Fruit fly (Drosophila melanogaster) whole organism, embryonic: ENCODE data around the gene Klp10A.

Experiments used
- CG11247 ChIP-seq: fragments of 200-800 bp; sonication (Bioruptor generic); IDR thresholded peaks from 2 replicates; pipeline ENCODE4 v1.3.6; 2022; ENCODE audit warnings: missing biosample characterization, missing genetic modification characterization
- CG12071 ChIP-seq: fragments of 200-800 bp; sonication (Bioruptor generic); optimal IDR thresholded peaks from 3 replicates; lab custom pipeline; 2018; ENCODE audit warnings: missing biosample characterization, mild to moderate bottlenecking, missing genetic modification characterization
- CG13424 ChIP-seq: fragments of 200-800 bp; sonication (Bioruptor generic); optimal IDR thresholded peaks from 2 replicates; lab custom pipeline; 2019; ENCODE audit warnings: missing biosample characterization, mild to moderate bottlenecking, missing genetic modification characterization, moderate library complexity
- CG1647 ChIP-seq: fragments of 200-800 bp; sonication (Bioruptor generic); optimal IDR thresholded peaks from 3 replicates; lab custom pipeline; 2016; ENCODE audit warnings: missing biosample characterization, missing genetic modification characterization
- CG16779 ChIP-seq: fragments of 200-800 bp; sonication (Bioruptor generic); IDR thresholded peaks from 2 replicates; pipeline ENCODE4 v1.3.6; 2022; ENCODE audit warnings: missing biosample characterization, missing genetic modification characterization
- CG18764 ChIP-seq: fragments of 200-800 bp; sonication (Bioruptor generic); optimal IDR thresholded peaks from 3 replicates; lab custom pipeline; 2016; ENCODE audit warnings: missing biosample characterization, missing genetic modification characterization
- CG2116 ChIP-seq: fragments of 200-800 bp; sonication (Bioruptor generic); optimal IDR thresholded peaks from 3 replicates; lab custom pipeline; 2018; ENCODE audit warnings: missing biosample characterization, mild to moderate bottlenecking, missing genetic modification characterization
- CG3163 ChIP-seq: fragments of 200-800 bp; sonication (Bioruptor generic); optimal IDR thresholded peaks from 3 replicates; lab custom pipeline; 2016; ENCODE audit warnings: missing biosample characterization, missing genetic modification characterization
- CG32532 ChIP-seq: fragments of 200-800 bp; sonication (Bioruptor generic); IDR thresholded peaks from 2 replicates; pipeline ENCODE4 v1.3.6; 2022; ENCODE audit warnings: missing biosample characterization, missing genetic modification characterization
- CG5245 ChIP-seq: fragments of 200-800 bp; sonication (Bioruptor generic); optimal IDR thresholded peaks from 3 replicates; lab custom pipeline; 2016; ENCODE audit warnings: missing biosample characterization, missing genetic modification characterization
- CG6175 ChIP-seq: fragments of 200-800 bp; sonication (Bioruptor generic); IDR thresholded peaks from 3 replicates; pipeline ENCODE4 v1.3.6; 2022; ENCODE audit warnings: missing biosample characterization, missing genetic modification characterization
- CG6272 ChIP-seq: fragments of 200-800 bp; sonication (Bioruptor generic); IDR thresholded peaks from 2 replicates; pipeline ENCODE4 v1.3.6; 2022; ENCODE audit warnings: missing biosample characterization, missing genetic modification characterization
- CG6683 ChIP-seq: fragments of 200-800 bp; sonication (Bioruptor generic); optimal IDR thresholded peaks from 2 replicates; lab custom pipeline; 2017; ENCODE audit warnings: missing biosample characterization, mild to moderate bottlenecking, missing genetic modification characterization, missing genetic modification reagents
- CG9876 ChIP-seq: fragments of 200-800 bp; sonication (Bioruptor generic); optimal IDR thresholded peaks from 2 replicates; lab custom pipeline; 2016; ENCODE audit warnings: missing biosample characterization, missing genetic modification characterization
- CG9932 ChIP-seq: fragments of 200-800 bp; sonication (Bioruptor generic); IDR thresholded peaks from 2 replicates; pipeline ENCODE4 v1.3.6; 2022; ENCODE audit warnings: missing biosample characterization, missing genetic modification characterization
- CkIIα-i1 ChIP-seq: fragments of 200-800 bp; sonication (Bioruptor generic); IDR thresholded peaks from 2 replicates; pipeline ENCODE4 v1.3.6; 2022; ENCODE audit warnings: missing biosample characterization, missing genetic modification characterization
- D ChIP-seq, 2 experiments: fragments of 200-800 bp in 1 of 2; fragments of >200 bp in 1 of 2; sonication (Bioruptor generic) in 1 of 2; optimal IDR thresholded peaks; 2 replicates in 1 of 2; 3 replicates in 1 of 2; lab custom pipeline; 2017; ENCODE audit warnings: mild to moderate bottlenecking in 1 of 2, missing biosample characterization in 1 of 2, missing genetic modification characterization in 1 of 2, missing genetic modification reagents in 1 of 2
- D19A ChIP-seq: fragments of 200-800 bp; optimal IDR thresholded peaks from 3 replicates; lab custom pipeline; 2019; ENCODE audit warnings: missing biosample characterization, mild to moderate bottlenecking, missing genetic modification characterization, moderate library complexity
- Dad ChIP-seq: fragments of 200-800 bp; sonication (Bioruptor generic); optimal IDR thresholded peaks from 3 replicates; lab custom pipeline; 2016; ENCODE audit warnings: missing biosample characterization, missing genetic modification characterization
- Dip2 ChIP-seq: fragments of 200-800 bp; sonication (Bioruptor generic); IDR thresholded peaks from 2 replicates; pipeline ENCODE4 v1.3.6; 2022; ENCODE audit warnings: missing biosample characterization, missing genetic modification characterization
- E2f2 ChIP-seq: fragments of 200-800 bp; sonication (Bioruptor generic); IDR thresholded peaks from 2 replicates; pipeline ENCODE4 v1.3.6; 2022; ENCODE audit warnings: missing biosample characterization, missing genetic modification characterization
- Ets65A ChIP-seq: fragments of 200-800 bp; sonication (Bioruptor generic); peaks from one replicate; lab custom pipeline; 2016; ENCODE audit warnings: missing biosample characterization, missing genetic modification characterization
- Gsc ChIP-seq: fragments of 200-800 bp; sonication (Bioruptor generic); IDR thresholded peaks from 2 replicates; pipeline ENCODE4 v1.3.6; 2022; ENCODE audit warnings: missing biosample characterization, missing genetic modification characterization
- Hr78 ChIP-seq, 2 experiments: fragments of 200-800 bp in 1 of 2; fragments of >200 bp in 1 of 2; sonication (Bioruptor generic) in 1 of 2; optimal IDR thresholded peaks; 2 replicates each; lab custom pipeline; 2017 to 2019; ENCODE audit warnings: missing biosample characterization in 2 of 2, missing genetic modification characterization in 2 of 2, mild to moderate bottlenecking in 1 of 2, moderate library complexity in 1 of 2
- Lhr ChIP-seq: fragments of 200-800 bp; sonication (Bioruptor generic); optimal IDR thresholded peaks from 3 replicates; lab custom pipeline; 2017; ENCODE audit warnings: mild to moderate bottlenecking, missing biosample characterization, missing genetic modification reagents, missing genetic modification characterization
- Myb ChIP-seq: fragments of 200-800 bp; sonication (Bioruptor generic); optimal IDR thresholded peaks from 2 replicates; lab custom pipeline; 2016; ENCODE audit warnings: missing biosample characterization, missing genetic modification characterization
- Sox100B ChIP-seq: fragments of 200-800 bp; sonication (Bioruptor generic); optimal IDR thresholded peaks from 3 replicates; lab custom pipeline; 2018; ENCODE audit warnings: missing biosample characterization, mild to moderate bottlenecking, missing genetic modification characterization
- Trl ChIP-seq, 3 experiments: fragments of >200 bp in 2 of 3; fragments of 200-800 bp in 1 of 3; sonication (Bioruptor generic) in 1 of 3; optimal IDR thresholded peaks; 2 replicates in 1 of 3; 3 replicates in 2 of 3; lab custom pipeline; 2016 to 2017; ENCODE audit warnings: missing biosample characterization in 1 of 3, missing genetic modification characterization in 1 of 3
- Xrp1 ChIP-seq: fragments of 200-800 bp; sonication (Bioruptor generic); IDR thresholded peaks from 2 replicates; pipeline ENCODE4 v1.3.6; 2022; ENCODE audit warnings: missing biosample characterization, missing genetic modification characterization
- amos ChIP-seq: fragments of 200-800 bp; sonication (Bioruptor generic); IDR thresholded peaks from 2 replicates; pipeline ENCODE4 v1.3.6; 2022; ENCODE audit warnings: missing biosample characterization, missing genetic modification characterization; ENCODE audit not compliant: partially characterized antibody
- crp ChIP-seq, 2 experiments: fragments of 200-800 bp; sonication (Bioruptor generic); optimal IDR thresholded peaks; 2 replicates in 1 of 2; 3 replicates in 1 of 2; lab custom pipeline; 2017; ENCODE audit warnings: missing biosample characterization in 2 of 2, missing genetic modification characterization in 2 of 2, mild to moderate bottlenecking in 1 of 2, moderate library complexity in 1 of 2
- dan ChIP-seq: fragments of 200-800 bp; sonication (Bioruptor generic); IDR thresholded peaks from 2 replicates; pipeline ENCODE4 v1.3.6; 2022; ENCODE audit warnings: missing biosample characterization, missing genetic modification characterization
- esg ChIP-seq: fragments of 200-800 bp; sonication (Bioruptor generic); conservative IDR thresholded peaks from 2 replicates; pipeline ENCODE4 v1.3.6; 2022; ENCODE audit warnings: missing biosample characterization, missing genetic modification characterization
- eve ChIP-seq, 2 experiments: fragments of >200 bp; optimal IDR thresholded peaks; 2 replicates each; lab custom pipeline; 2017; ENCODE audit warnings: missing biosample characterization in 2 of 2, missing genetic modification characterization in 2 of 2
- fd96Cb ChIP-seq: fragments of 200-800 bp; sonication (Bioruptor generic); optimal IDR thresholded peaks from 2 replicates; lab custom pipeline; 2018; ENCODE audit warnings: missing biosample characterization, mild to moderate bottlenecking, missing genetic modification characterization, moderate library complexity
- grau ChIP-seq: fragments of 200-800 bp; optimal IDR thresholded peaks from 3 replicates; lab custom pipeline; 2019; ENCODE audit warnings: missing biosample characterization, mild to moderate bottlenecking, missing genetic modification characterization, moderate library complexity
- gro ChIP-seq: fragments of 200-800 bp; sonication (Bioruptor generic); optimal IDR thresholded peaks from 2 replicates; lab custom pipeline; 2016; ENCODE audit warnings: missing biosample characterization, missing genetic modification characterization
- ham ChIP-seq: fragments of 200-800 bp; sonication (Bioruptor generic); IDR thresholded peaks from 2 replicates; pipeline ENCODE4 v1.3.6; 2022; ENCODE audit warnings: missing biosample characterization, missing genetic modification characterization
- hbn ChIP-seq: fragments of 200-800 bp; sonication (Bioruptor generic); IDR thresholded peaks from 2 replicates; pipeline ENCODE4 v1.3.6; 2022; ENCODE audit warnings: missing biosample characterization, missing genetic modification characterization; ENCODE audit not compliant: partially characterized antibody
- jigr1 ChIP-seq: fragments of 200-800 bp; sonication (Bioruptor generic); IDR thresholded peaks from 3 replicates; pipeline ENCODE4 v1.3.6; 2022; ENCODE audit warnings: missing biosample characterization, missing genetic modification characterization
- jing ChIP-seq: fragments of 200-800 bp; sonication (Bioruptor generic); optimal IDR thresholded peaks from 2 replicates; lab custom pipeline; 2018; ENCODE audit warnings: missing biosample characterization, mild to moderate bottlenecking, missing genetic modification characterization
- luna ChIP-seq: fragments of 200-800 bp; sonication (Bioruptor generic); optimal IDR thresholded peaks from 2 replicates; lab custom pipeline; 2016; ENCODE audit warnings: missing biosample characterization, missing genetic modification characterization
- nau ChIP-seq: fragments of 200-800 bp; sonication (Bioruptor generic); optimal IDR thresholded peaks from 3 replicates; lab custom pipeline; 2017; ENCODE audit warnings: missing biosample characterization, mild to moderate bottlenecking, missing genetic modification characterization, missing genetic modification reagents
- nerfin-2 ChIP-seq: fragments of 200-800 bp; sonication (Bioruptor generic); IDR thresholded peaks from 2 replicates; pipeline ENCODE4 v1.3.6; 2022; ENCODE audit warnings: missing biosample characterization, missing genetic modification characterization; ENCODE audit not compliant: partially characterized antibody
- pho ChIP-seq: fragments of 200-800 bp; sonication (Bioruptor generic); optimal IDR thresholded peaks from 2 replicates; lab custom pipeline; 2016; ENCODE audit warnings: missing biosample characterization, missing genetic modification characterization
- sd ChIP-seq: fragments of 200-800 bp; sonication (Bioruptor generic); optimal IDR thresholded peaks from 3 replicates; lab custom pipeline; 2018; ENCODE audit warnings: missing biosample characterization, mild to moderate bottlenecking, missing genetic modification characterization, moderate library complexity
- trem ChIP-seq: fragments of 200-800 bp; optimal IDR thresholded peaks from 3 replicates; lab custom pipeline; 2019; ENCODE audit warnings: missing biosample characterization, mild to moderate bottlenecking, missing genetic modification characterization, moderate library complexity
- twi ChIP-seq: fragments of 200-800 bp; optimal IDR thresholded peaks from 2 replicates; lab custom pipeline; 2019; ENCODE audit warnings: missing biosample characterization, mild to moderate bottlenecking, missing genetic modification characterization, moderate library complexity
- unc-4 ChIP-seq: fragments of 200-800 bp; sonication (Bioruptor generic); IDR thresholded peaks from 2 replicates; pipeline ENCODE4 v1.3.6; 2022; ENCODE audit warnings: missing biosample characterization, missing genetic modification characterization; ENCODE audit not compliant: partially characterized antibody

Gene Klp10A

DNA sequence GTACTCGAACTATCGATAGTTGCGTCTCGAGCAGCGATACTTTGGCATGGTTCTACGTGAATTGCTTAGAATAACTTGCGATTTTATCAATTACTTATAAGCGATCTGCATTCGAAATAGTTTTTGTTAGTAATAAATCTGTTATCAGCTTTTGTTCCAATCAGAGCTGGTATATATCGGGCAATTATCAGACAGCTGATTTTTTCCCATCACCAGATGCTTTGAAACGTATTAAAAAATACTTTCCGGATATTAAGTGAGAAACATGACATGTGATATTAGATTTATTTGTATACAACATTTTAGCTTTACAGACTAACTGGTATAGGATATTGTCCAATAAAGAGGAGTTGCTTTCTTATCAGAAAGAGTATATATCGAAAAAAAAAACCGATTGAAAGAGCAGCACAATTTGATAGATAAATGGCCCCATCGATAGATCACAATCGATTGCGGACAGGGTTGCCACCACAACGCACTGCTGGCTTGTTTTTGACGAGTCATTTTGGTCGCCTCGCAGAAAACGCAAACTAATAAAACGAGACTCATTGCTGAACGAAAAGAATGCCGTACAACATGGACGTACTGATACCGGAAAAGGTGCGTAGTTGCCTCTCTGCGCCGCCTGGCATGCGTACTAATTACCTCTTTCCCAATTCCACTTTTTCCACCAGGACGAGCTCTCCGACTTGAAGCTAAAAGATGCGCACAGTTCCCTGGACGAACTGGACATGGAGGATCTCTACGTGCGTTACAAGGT is 12.0 kb downstream of the Klp10A start, which contains the start of gene Rpt3 (continued):
- no peak for TF ChIP-seq CG1647 (GFP tag; lab: Kevin White, UChicago)
- TF ChIP-seq Sox100B (GFP tag; lab: Kevin White, UChicago), result no peak
- no peak for TF ChIP-seq Dad (GFP tag; lab: Kevin White, UChicago)
- TF ChIP-seq ham (GFP tag; lab: Robert Waterston, UW), result no peak
- no peak for TF ChIP-seq luna
- TF ChIP-seq Lhr (GFP tag; lab: Kevin White, UChicago), result no peak
- 0 out of 2 replicates have a peak, but pooled peaks have one; percentile 6 for TF ChIP-seq E2f2
- no peak for TF ChIP-seq grau (tag; lab: Kevin White, UChicago)
- TF ChIP-seq CG6683 (GFP tag; lab: Kevin White, UChicago), result no peak
- peak; percentile 67 for TF ChIP-seq CG2116 (GFP tag; lab: Kevin White, UChicago)
- no peak for TF ChIP-seq dan (GFP tag; lab: Robert Waterston, UW)
- no peak for TF ChIP-seq jigr1 (GFP tag; lab: Robert Waterston, UW)
- no peak for TF ChIP-seq CG6175 (GFP tag; lab: Robert Waterston, UW)
- TF ChIP-seq hbn (GFP tag; lab: Robert Waterston, UW), result peak; percentile 63
- TF ChIP-seq amos (GFP tag; lab: Robert Waterston, UW), result peak; percentile 73
- TF ChIP-seq CG11247 (GFP tag; lab: Robert Waterston, UW), result no peak
- no peak for TF ChIP-seq fd96Cb (tag; lab: Kevin White, UChicago)
- TF ChIP-seq nerfin-2 (GFP tag; lab: Robert Waterston, UW), result peak; percentile 47; the same call in 1 of the 2 replicates
- no peak for TF ChIP-seq CG13424
- no peak for TF ChIP-seq D (optimal IDR thresholded peaks at IDR 0.05; lab: Kevin White, UChicago)
- no peak for TF ChIP-seq D (GFP tag; optimal IDR thresholded peaks at IDR 0.05; lab: Kevin White, UChicago)
- peak; percentile 40 for TF ChIP-seq Ets65A (GFP tag; lab: Kevin White, UChicago)
- no peak for TF ChIP-seq D19A
- TF ChIP-seq nau (GFP tag; lab: Kevin White, UChicago), result no peak
- TF ChIP-seq pho, result peak; percentile 26
- no peak for TF ChIP-seq twi (tag; lab: Kevin White, UChicago)
- no peak for TF ChIP-seq CG12071 (GFP tag; lab: Kevin White, UChicago)
- no peak for TF ChIP-seq esg (GFP tag; lab: Robert Waterston, UW)
- no peak for TF ChIP-seq eve (GFP tag; optimal IDR thresholded peaks at IDR 0.05; lab: Kevin White, UChicago)
- no peak for TF ChIP-seq CkIIα-i1
- peak; percentile 37 for TF ChIP-seq Myb (GFP tag; lab: Kevin White, UChicago)
- TF ChIP-seq gro (GFP tag; lab: Kevin White, UChicago), result no peak
- no peak for TF ChIP-seq CG9876 (GFP tag; lab: Kevin White, UChicago)
- TF ChIP-seq jing, result no peak
- TF ChIP-seq Gsc (GFP tag; lab: Robert Waterston, UW), result no peak
- TF ChIP-seq CG16779, result no peak
- TF ChIP-seq CG6272 (GFP tag; lab: Robert Waterston, UW), result no peak
- TF ChIP-seq sd (tag; lab: Kevin White, UChicago), result no peak
- 0 out of 2 replicates have a peak, but pooled peaks have one; percentile 18 for TF ChIP-seq CG9932 (GFP tag; lab: Robert Waterston, UW)
- no peak for TF ChIP-seq CG5245 (GFP tag; lab: Kevin White, UChicago)
- peak; percentile 30 for TF ChIP-seq trem (tag; lab: Kevin White, UChicago)
- TF ChIP-seq crp (GFP tag; optimal IDR thresholded peaks at IDR 0.05; lab: Kevin White, UChicago), result peak in 1 of 2 experiments; percentile 77
- no peak for TF ChIP-seq CG18764
- TF ChIP-seq Hr78 (GFP tag; optimal IDR thresholded peaks at IDR 0.05; lab: Kevin White, UChicago), result no peak
- TF ChIP-seq CG3163, result no peak
- TF ChIP-seq CG32532 (GFP tag; lab: Robert Waterston, UW), result 0 out of 2 replicates have a peak, but pooled peaks have one; percentile 8
- no peak for TF ChIP-seq Dip2
- TF ChIP-seq Xrp1 (GFP tag; lab: Robert Waterston, UW), result no peak
- TF ChIP-seq Trl (optimal IDR thresholded peaks at IDR 0.05; lab: Kevin White, UChicago), result no peak
- no peak for TF ChIP-seq Trl (GFP tag; optimal IDR thresholded peaks at IDR 0.05; lab: Kevin White, UChicago)
- TF ChIP-seq unc-4 (GFP tag; lab: Robert Waterston, UW), result peak; percentile 76
